Fruit fly (Drosophila melanogaster) whole organism, prepupa: ENCODE measurements around the gene Mms19.

ENCODE experiments used
- Blimp-1 ChIP-seq: fragments of 200-800 bp; sonication (Bioruptor generic); optimal IDR thresholded peaks from 3 replicates; lab custom pipeline; 2017; ENCODE audit warnings: missing biosample characterization, missing genetic modification characterization, mild to moderate bottlenecking, moderate library complexity, missing genetic modification reagents
- CG11902 ChIP-seq: fragments of 200-800 bp; sonication (Bioruptor generic); optimal IDR thresholded peaks from 3 replicates; lab custom pipeline; 2016; ENCODE audit warnings: missing biosample characterization, missing genetic modification characterization
- CG15336 ChIP-seq: fragments of 200-800 bp; sonication (Bioruptor generic); IDR thresholded peaks from 2 replicates; pipeline ENCODE4 v1.3.6; 2022; ENCODE audit warnings: missing biosample characterization, missing genetic modification characterization
- CG1621 ChIP-seq: fragments of 200-800 bp; sonication (Bioruptor generic); optimal IDR thresholded peaks from 3 replicates; lab custom pipeline; 2018; ENCODE audit warnings: missing biosample characterization, mild to moderate bottlenecking, missing genetic modification characterization
- CG31627 ChIP-seq: fragments of 200-800 bp; sonication (Bioruptor generic); optimal IDR thresholded peaks from 3 replicates; lab custom pipeline; 2016; ENCODE audit warnings: missing biosample characterization, missing genetic modification characterization
- CG32006 ChIP-seq: fragments of 200-800 bp; sonication (Bioruptor generic); optimal IDR thresholded peaks from 3 replicates; lab custom pipeline; 2017; ENCODE audit warnings: missing biosample characterization, mild to moderate bottlenecking, missing genetic modification characterization
- CG34406 ChIP-seq: fragments of 200-800 bp; sonication (Bioruptor generic); optimal IDR thresholded peaks from 3 replicates; lab custom pipeline; 2016; ENCODE audit warnings: missing biosample characterization, missing genetic modification characterization
- CG3919 ChIP-seq: fragments of 200-800 bp; sonication (Bioruptor generic); optimal IDR thresholded peaks from 3 replicates; lab custom pipeline; 2016; ENCODE audit warnings: missing biosample characterization, missing genetic modification characterization
- CG6163 ChIP-seq: fragments of 200-800 bp; sonication (Bioruptor generic); IDR thresholded peaks from 3 replicates; pipeline ENCODE4 v1.3.6; 2022; ENCODE audit warnings: missing biosample characterization, missing genetic modification characterization
- CG6808 ChIP-seq: fragments of 200-800 bp; sonication (Bioruptor generic); optimal IDR thresholded peaks from 3 replicates; lab custom pipeline; 2017; ENCODE audit warnings: missing biosample characterization, missing genetic modification characterization, mild to moderate bottlenecking, moderate library complexity, missing genetic modification reagents
- CG6854 ChIP-seq: fragments of 200-800 bp; sonication (Bioruptor generic); optimal IDR thresholded peaks from 2 replicates; lab custom pipeline; 2017; ENCODE audit warnings: missing biosample characterization, mild to moderate bottlenecking, missing genetic modification characterization
- CG7368 ChIP-seq: fragments of 200-800 bp; sonication (Bioruptor generic); optimal IDR thresholded peaks from 3 replicates; lab custom pipeline; 2016; ENCODE audit warnings: missing biosample characterization, missing genetic modification characterization
- CG8119 ChIP-seq: fragments of 200-800 bp; sonication (Bioruptor generic); IDR thresholded peaks from 3 replicates; pipeline ENCODE4 v1.3.6; 2022; ENCODE audit warnings: missing biosample characterization, missing genetic modification characterization
- CG8632 ChIP-seq: fragments of 200-800 bp; sonication (Bioruptor generic); optimal IDR thresholded peaks from 3 replicates; lab custom pipeline; 2016; ENCODE audit warnings: missing biosample characterization, missing genetic modification characterization
- CG9139 ChIP-seq: fragments of 200-800 bp; sonication (Bioruptor generic); optimal IDR thresholded peaks from 3 replicates; lab custom pipeline; 2017; ENCODE audit warnings: missing biosample characterization, mild to moderate bottlenecking, missing genetic modification characterization
- Eip75B ChIP-seq: fragments of 200-800 bp; sonication (Bioruptor generic); optimal IDR thresholded peaks from 3 replicates; lab custom pipeline; 2016; ENCODE audit warnings: missing biosample characterization, missing genetic modification characterization
- Eip93F ChIP-seq: fragments of 200-800 bp; sonication (Bioruptor generic); optimal IDR thresholded peaks from 2 replicates; lab custom pipeline; 2016; ENCODE audit warnings: missing biosample characterization, mild to moderate bottlenecking, missing genetic modification characterization
- Ets21C ChIP-seq: fragments of 200-800 bp; sonication (Bioruptor generic); optimal IDR thresholded peaks from 3 replicates; lab custom pipeline; 2016; ENCODE audit warnings: missing biosample characterization, missing genetic modification characterization
- Ets96B ChIP-seq: fragments of 200-800 bp; optimal IDR thresholded peaks from 2 replicates; lab custom pipeline; 2019; ENCODE audit warnings: missing biosample characterization, mild to moderate bottlenecking, missing genetic modification characterization, moderate library complexity
- Hr39 ChIP-seq: fragments of 200-800 bp; sonication (Bioruptor generic); optimal IDR thresholded peaks from 2 replicates; lab custom pipeline; 2016; ENCODE audit warnings: missing biosample characterization, missing genetic modification characterization
- Lpt ChIP-seq: fragments of 200-800 bp; sonication (Bioruptor generic); optimal IDR thresholded peaks from 3 replicates; lab custom pipeline; 2016; ENCODE audit warnings: missing biosample characterization, missing genetic modification characterization
- Met ChIP-seq: fragments of 200-800 bp; sonication (Bioruptor generic); optimal IDR thresholded peaks from 3 replicates; lab custom pipeline; 2016; ENCODE audit warnings: missing biosample characterization, missing genetic modification characterization
- OdsH ChIP-seq: fragments of 200-800 bp; sonication (Bioruptor generic); optimal IDR thresholded peaks from 3 replicates; lab custom pipeline; 2016; ENCODE audit warnings: missing biosample characterization, missing genetic modification characterization
- Smox ChIP-seq: fragments of 200-800 bp; sonication (Bioruptor generic); optimal IDR thresholded peaks from 3 replicates; lab custom pipeline; 2016; ENCODE audit warnings: missing biosample characterization, missing genetic modification characterization
- Sox102F ChIP-seq: fragments of 200-800 bp; sonication (Bioruptor generic); optimal IDR thresholded peaks from 2 replicates; lab custom pipeline; 2016; ENCODE audit warnings: missing biosample characterization, mild to moderate bottlenecking, missing genetic modification characterization
- Sox14 ChIP-seq: fragments of 200-800 bp; sonication (Bioruptor generic); optimal IDR thresholded peaks from 3 replicates; lab custom pipeline; 2016; ENCODE audit warnings: missing biosample characterization, missing genetic modification characterization
- Sox15 ChIP-seq: fragments of 200-800 bp; sonication (Bioruptor generic); optimal IDR thresholded peaks from 3 replicates; lab custom pipeline; 2016; ENCODE audit warnings: missing biosample characterization, missing genetic modification characterization
- cyc ChIP-seq: fragments of 200-800 bp; sonication (Bioruptor generic); optimal IDR thresholded peaks from 3 replicates; lab custom pipeline; 2016; ENCODE audit warnings: missing biosample characterization, missing genetic modification characterization
- dac ChIP-seq: fragments of 200-800 bp; sonication (Bioruptor generic); optimal IDR thresholded peaks from 2 replicates; lab custom pipeline; 2017; ENCODE audit warnings: missing biosample characterization, mild to moderate bottlenecking, missing genetic modification characterization
- dsx ChIP-seq: fragments of 200-800 bp; optimal IDR thresholded peaks from 3 replicates; lab custom pipeline; 2019; ENCODE audit warnings: missing biosample characterization, mild to moderate bottlenecking, missing genetic modification characterization, moderate library complexity; ENCODE audit not compliant: poor library complexity, severe bottlenecking
- esn ChIP-seq: fragments of 200-800 bp; sonication (Bioruptor generic); optimal IDR thresholded peaks from 2 replicates; lab custom pipeline; 2016; ENCODE audit warnings: missing biosample characterization, mild to moderate bottlenecking, missing genetic modification characterization, moderate library complexity
- fd59A ChIP-seq: fragments of 200-800 bp; sonication (Bioruptor generic); optimal IDR thresholded peaks from 2 replicates; lab custom pipeline; 2017; ENCODE audit warnings: missing biosample characterization, mild to moderate bottlenecking, missing genetic modification characterization, missing genetic modification reagents
- fkh ChIP-seq: fragments of 200-800 bp; sonication (Bioruptor generic); optimal IDR thresholded peaks from 3 replicates; lab custom pipeline; 2017; ENCODE audit warnings: missing biosample characterization, mild to moderate bottlenecking, missing genetic modification characterization, moderate library complexity
- lz ChIP-seq: fragments of 200-800 bp; sonication (Bioruptor generic); optimal IDR thresholded peaks from 3 replicates; lab custom pipeline; 2016; ENCODE audit warnings: missing biosample characterization, missing genetic modification characterization
- net ChIP-seq: fragments of 200-800 bp; sonication (Bioruptor generic); optimal IDR thresholded peaks from 3 replicates; lab custom pipeline; 2016; ENCODE audit warnings: missing biosample characterization, missing genetic modification characterization
- pdm3 ChIP-seq: fragments of 200-800 bp; sonication (Bioruptor generic); optimal IDR thresholded peaks from 3 replicates; lab custom pipeline; 2016; ENCODE audit warnings: missing biosample characterization, missing genetic modification characterization
- salr ChIP-seq, 2 experiments: fragments of 200-800 bp; sonication (Bioruptor generic); optimal IDR thresholded peaks; 3 replicates each; lab custom pipeline; 2016 to 2018; ENCODE audit warnings: missing biosample characterization in 2 of 2, missing genetic modification characterization in 2 of 2, mild to moderate bottlenecking in 1 of 2
- spab ChIP-seq: fragments of 200-800 bp; sonication (Bioruptor generic); optimal IDR thresholded peaks from 2 replicates; lab custom pipeline; 2017; ENCODE audit warnings: missing biosample characterization, mild to moderate bottlenecking, missing genetic modification characterization, missing genetic modification reagents
- ss ChIP-seq, 2 experiments: fragments of 200-800 bp; sonication (Bioruptor generic); optimal IDR thresholded peaks; 2 replicates in 1 of 2; 3 replicates in 1 of 2; lab custom pipeline; 2017 to 2018; ENCODE audit warnings: mild to moderate bottlenecking in 2 of 2, missing biosample characterization in 2 of 2, missing genetic modification characterization in 2 of 2, moderate library complexity in 1 of 2
- topi ChIP-seq: fragments of 200-800 bp; sonication (Bioruptor generic); optimal IDR thresholded peaks from 3 replicates; lab custom pipeline; 2016; ENCODE audit warnings: missing biosample characterization, missing genetic modification characterization
- vri ChIP-seq: fragments of 200-800 bp; sonication (Bioruptor generic); optimal IDR thresholded peaks from 3 replicates; lab custom pipeline; 2016; ENCODE audit warnings: missing biosample characterization, mild to moderate bottlenecking, missing genetic modification characterization

Gene Mms19

dm6 chr3R:5280380-5280779 lies 48.0 kb downstream of the Mms19 start:
- no peak for TF ChIP-seq vri (GFP tag; lab: Kevin White, UChicago)

- TF ChIP-seq lz (peak; percentile 26), CG6163 (peak; percentile 90; the same call in 2 of the 3 replicates), CG3919 (GFP tag; lab: Kevin White, UChicago) (peak; percentile 64), CG34406 (GFP tag; lab: Kevin White, UChicago) (peak; percentile 20), CG15336 (GFP tag; lab: Robert Waterston, UW) (peak; percentile 47), salr (GFP tag; optimal IDR thresholded peaks at IDR 0.05; lab: Kevin White, UChicago) (peak in 1 of 2 experiments; percentile 18), CG6854 (GFP tag; lab: Kevin White, UChicago) (peak; percentile 55), Sox102F (peak; percentile 55), cyc (GFP tag; lab: Kevin White, UChicago) (no peak), CG32006 (GFP tag; lab: Kevin White, UChicago) (no peak), Eip93F (GFP tag; lab: Kevin White, UChicago) (peak; percentile 15), topi (GFP tag; lab: Kevin White, UChicago) (peak; percentile 18), CG31627 (peak; percentile 32), CG7368 (no peak), spab (GFP tag; lab: Kevin White, UChicago) (no peak), CG1621 (tag; lab: Kevin White, UChicago) (peak; percentile 2), esn (GFP tag; lab: Kevin White, UChicago) (peak; percentile 38), Sox14 (GFP tag; lab: Kevin White, UChicago) (peak; percentile 70), Smox (peak; percentile 14), CG11902 (GFP tag; lab: Kevin White, UChicago) (no peak), CG8119 (GFP tag; lab: Robert Waterston, UW) (peak; percentile 60), Met (GFP tag; lab: Kevin White, UChicago) (peak; percentile 30), Blimp-1 (GFP tag; lab: Kevin White, UChicago) (peak; percentile 1), Sox15 (GFP tag; lab: Kevin White, UChicago) (no peak), CG9139 (peak; percentile 34), vri (GFP tag; lab: Kevin White, UChicago) (peak; percentile 51), OdsH (no peak), net (peak; percentile 8), dac (GFP tag; lab: Kevin White, UChicago) (no peak), CG6808 (GFP tag; lab: Kevin White, UChicago) (peak; percentile 36), dsx (GFP tag; lab: Kevin White, UChicago) (peak; percentile 32), Eip75B (peak; percentile 47), Hr39 (peak; percentile 1), CG8632 (GFP tag; lab: Kevin White, UChicago) (peak; percentile 20), Lpt (GFP tag; lab: Kevin White, UChicago) (peak; percentile 61), Ets21C (GFP tag; lab: Kevin White, UChicago) (no peak), Ets96B (tag; lab: Kevin White, UChicago) (peak; percentile 18), ss (GFP tag; optimal IDR thresholded peaks at IDR 0.05; lab: Kevin White, UChicago) (peak; percentile 45 to 53), pdm3 (GFP tag; lab: Kevin White, UChicago) (peak; percentile 33), fd59A (no peak), fkh (GFP tag; lab: Kevin White, UChicago) (no peak)
Measured at dm6 chr3R:5281094-5281493, 48.8 kb downstream of the Mms19 start.
